Fruit fly (Drosophila melanogaster) whole organism, adult: ENCODE results near the gene Ugt302C1.

Experiments
- CG11617 ChIP-seq: fragments of 200-800 bp; sonication (Bioruptor generic); optimal IDR thresholded peaks from 2 replicates; lab custom pipeline; 2017; ENCODE audit warnings: mild to moderate bottlenecking, missing biosample characterization, missing genetic modification reagents, missing genetic modification characterization
- CG12768 ChIP-seq: fragments of 200-800 bp; sonication (Bioruptor generic); optimal IDR thresholded peaks from 2 replicates; lab custom pipeline; 2017; ENCODE audit warnings: missing biosample characterization, missing genetic modification characterization, mild to moderate bottlenecking, moderate library complexity, missing genetic modification reagents
- CG1620 ChIP-seq: fragments of 200-800 bp; sonication (Bioruptor generic); optimal IDR thresholded peaks from 2 replicates; lab custom pipeline; 2016; ENCODE audit warnings: missing biosample characterization, missing genetic modification characterization

- TF ChIP-seq CG1620: no peak
- TF ChIP-seq CG12768: peak; percentile 49
- TF ChIP-seq CG11617 (GFP tag; lab: Kevin White, UChicago): peak; percentile 26
Measured at dm6 chr3R:11170146-11170545, 13.2 kb downstream of the Ugt302C1 start, which contains the start of gene Ugt35B1.
